Worm (Caenorhabditis elegans) whole organism, L4 larva: Measurements from ENCODE around the gene JC8.7.

Experiments
- T20F7.1 ChIP-seq: fragments of 200-800 bp; sonication (Bioruptor generic); optimal IDR thresholded peaks from 2 replicates; lab custom pipeline; 2018; ENCODE audit warnings: mild to moderate bottlenecking, missing genetic modification characterization, missing compliant biosample characterization
- Y105C5A.15 ChIP-seq: fragments of 200-800 bp; sonication (Bioruptor generic); IDR thresholded peaks from 2 replicates; pipeline ENCODE4 v1.3.6; 2022; ENCODE audit warnings: missing genetic modification characterization, missing compliant biosample characterization
- Y5F2A.4 ChIP-seq: fragments of 200-800 bp; sonication (Bioruptor generic); optimal IDR thresholded peaks from 2 replicates; lab custom pipeline; 2018; ENCODE audit warnings: mild to moderate bottlenecking, missing genetic modification characterization, missing compliant biosample characterization
- aha-1 ChIP-seq: fragments of 150-350 bp; peaks from one replicate; lab custom pipeline; 2014; ENCODE audit warnings: missing biosample characterization, missing genetic modification characterization
- arid-1 ChIP-seq: fragments of 200-800 bp; sonication (Bioruptor generic); conservative IDR thresholded peaks from 2 replicates; pipeline ENCODE4 v1.3.6; 2022; ENCODE audit warnings: missing genetic modification reagents, missing genetic modification characterization, missing compliant biosample characterization
- ceh-20 ChIP-seq: fragments of 200-800 bp; sonication (Bioruptor generic); IDR thresholded peaks from 2 replicates; pipeline ENCODE4 v1.3.6; 2022; ENCODE audit warnings: missing genetic modification reagents, missing genetic modification characterization, missing compliant biosample characterization
- ceh-28 ChIP-seq: fragments of 150-350 bp; optimal IDR thresholded peaks from 2 replicates; lab custom pipeline; 2014; ENCODE audit warnings: missing biosample characterization, missing genetic modification reagents, missing genetic modification characterization
- ceh-32 ChIP-seq: sonication (generic microtip); optimal IDR thresholded peaks from 2 replicates; lab custom pipeline; 2016; ENCODE audit warnings: mild to moderate bottlenecking, missing genetic modification characterization, missing compliant biosample characterization; ENCODE audit not compliant: poor library complexity
- ceh-82 ChIP-seq: sonication (generic microtip); optimal IDR thresholded peaks from 2 replicates; lab custom pipeline; 2017; ENCODE audit warnings: missing biosample characterization, missing genetic modification characterization
- dmd-6 ChIP-seq: fragments of 200-800 bp; sonication (Bioruptor generic); IDR thresholded peaks from 2 replicates; pipeline ENCODE4 v1.3.6; 2022; ENCODE audit warnings: missing genetic modification reagents, missing genetic modification characterization, missing compliant biosample characterization
- dpl-1 ChIP-seq: fragments of 150-350 bp; optimal IDR thresholded peaks from 2 replicates; lab custom pipeline; 2014; ENCODE audit warnings: missing biosample characterization, missing genetic modification reagents, missing genetic modification characterization
- gei-8 ChIP-seq: fragments of 200-800 bp; sonication (Bioruptor generic); optimal IDR thresholded peaks from 2 replicates; lab custom pipeline; 2018; ENCODE audit warnings: mild to moderate bottlenecking, missing genetic modification characterization, missing compliant biosample characterization
- hlh-30 ChIP-seq: sonication (generic microtip); optimal IDR thresholded peaks from 2 replicates; lab custom pipeline; 2017; ENCODE audit warnings: antibody characterized with exemption, mild to moderate bottlenecking, missing genetic modification characterization, missing compliant biosample characterization; ENCODE audit not compliant: insufficient read depth
- jun-1 ChIP-seq: fragments of 150-350 bp; optimal IDR thresholded peaks from 2 replicates; lab custom pipeline; 2014; ENCODE audit warnings: missing biosample characterization, missing genetic modification reagents, missing genetic modification characterization
- lin-1 ChIP-seq: fragments of 200-800 bp; sonication (Bioruptor generic); IDR thresholded peaks from 2 replicates; pipeline ENCODE4 v1.3.6; 2022; ENCODE audit warnings: missing genetic modification reagents, missing genetic modification characterization, missing compliant biosample characterization
- lin-15B ChIP-seq: fragments of 150-350 bp; sonication (generic microtip); optimal IDR thresholded peaks from 3 replicates; lab custom pipeline; 2014; ENCODE audit warnings: missing biosample characterization, missing genetic modification characterization
- lin-38 ChIP-seq: fragments of 200-800 bp; sonication (Bioruptor generic); IDR thresholded peaks from 2 replicates; pipeline ENCODE4 v1.3.6; 2022; ENCODE audit warnings: missing genetic modification reagents, missing genetic modification characterization, missing compliant biosample characterization
- lsy-2 ChIP-seq, 2 experiments: fragments of 150-350 bp in 1 of 2; sonication (generic microtip) in 1 of 2; optimal IDR thresholded peaks; 2 replicates each; lab custom pipeline; 2014 to 2017; ENCODE audit warnings: missing biosample characterization in 2 of 2, missing genetic modification characterization in 2 of 2
- mes-2 ChIP-seq: sonication (generic microtip); optimal IDR thresholded peaks from 2 replicates; lab custom pipeline; 2016; ENCODE audit warnings: missing genotype, mild to moderate bottlenecking, missing genetic modification characterization, missing compliant biosample characterization; ENCODE audit not compliant: poor library complexity, severe bottlenecking
- nhr-28 ChIP-seq: fragments of 150-350 bp; optimal IDR thresholded peaks from 2 replicates; lab custom pipeline; 2014; ENCODE audit warnings: missing biosample characterization, missing genetic modification characterization
- nhr-6 ChIP-seq: fragments of 150-350 bp; optimal IDR thresholded peaks from 2 replicates; lab custom pipeline; 2014; ENCODE audit warnings: missing biosample characterization, missing genetic modification characterization
- pha-4 ChIP-seq, 2 experiments: fragments of 150-350 bp in 1 of 2; fragments of 200-800 bp in 1 of 2; sonication (Bioruptor generic) in 1 of 2; IDR thresholded peaks in 1 of 2; optimal IDR thresholded peaks in 1 of 2; 2 replicates each; pipeline versions ENCODE4 v1.3.6 to Lab custom; 2014 to 2022; ENCODE audit warnings: missing genetic modification characterization in 2 of 2, missing genetic modification reagents in 2 of 2, missing biosample characterization in 1 of 2, missing compliant biosample characterization in 1 of 2
- pqm-1 ChIP-seq: sonication (generic microtip); optimal IDR thresholded peaks from 2 replicates; lab custom pipeline; 2017; ENCODE audit warnings: missing biosample characterization, missing genetic modification characterization
- rbr-2 ChIP-seq: sonication (generic microtip); optimal IDR thresholded peaks from 2 replicates; lab custom pipeline; 2016; ENCODE audit warnings: missing genotype, missing genetic modification characterization, missing compliant biosample characterization
- skn-1 ChIP-seq: fragments of 150-350 bp; optimal IDR thresholded peaks from 2 replicates; lab custom pipeline; 2014; ENCODE audit warnings: missing biosample characterization, missing genetic modification characterization
- spr-1 ChIP-seq: sonication (generic microtip); optimal IDR thresholded peaks from 2 replicates; lab custom pipeline; 2016; ENCODE audit warnings: mild to moderate bottlenecking, missing genetic modification characterization, missing compliant biosample characterization
- unc-39 ChIP-seq: sonication (generic microtip); optimal IDR thresholded peaks from 2 replicates; lab custom pipeline; 2017; ENCODE audit warnings: missing biosample characterization, missing genetic modification characterization
- unc-62 ChIP-seq, 3 experiments: fragments of 150-350 bp in 1 of 3; sonication (generic microtip); optimal IDR thresholded peaks in 2 of 3; peaks in 1 of 3; 1 replicate in 1 of 3; 2 replicates in 2 of 3; lab custom pipeline; 2014 to 2017; ENCODE audit warnings: missing biosample characterization in 3 of 3, missing genetic modification characterization in 3 of 3, missing genetic modification reagents in 3 of 3, missing genotype in 1 of 3
- zfp-2 ChIP-seq: sonication (generic microtip); optimal IDR thresholded peaks from 2 replicates; lab custom pipeline; 2016; ENCODE audit warnings: mild to moderate bottlenecking, missing genetic modification characterization, missing compliant biosample characterization
- zfp-3 ChIP-seq: fragments of 200-800 bp; sonication (Bioruptor generic); conservative IDR thresholded peaks from 2 replicates; pipeline ENCODE4 v1.3.6; 2022; ENCODE audit warnings: missing genetic modification reagents, missing genetic modification characterization, missing compliant biosample characterization
- ztf-11 ChIP-seq: fragments of 150-350 bp; optimal IDR thresholded peaks from 2 replicates; lab custom pipeline; 2014; ENCODE audit warnings: missing biosample characterization, missing genetic modification characterization
- ztf-7 ChIP-seq: fragments of 150-350 bp; optimal IDR thresholded peaks from 2 replicates; lab custom pipeline; 2014; ENCODE audit warnings: missing biosample characterization, missing genetic modification characterization

Gene JC8.7

DNA sequence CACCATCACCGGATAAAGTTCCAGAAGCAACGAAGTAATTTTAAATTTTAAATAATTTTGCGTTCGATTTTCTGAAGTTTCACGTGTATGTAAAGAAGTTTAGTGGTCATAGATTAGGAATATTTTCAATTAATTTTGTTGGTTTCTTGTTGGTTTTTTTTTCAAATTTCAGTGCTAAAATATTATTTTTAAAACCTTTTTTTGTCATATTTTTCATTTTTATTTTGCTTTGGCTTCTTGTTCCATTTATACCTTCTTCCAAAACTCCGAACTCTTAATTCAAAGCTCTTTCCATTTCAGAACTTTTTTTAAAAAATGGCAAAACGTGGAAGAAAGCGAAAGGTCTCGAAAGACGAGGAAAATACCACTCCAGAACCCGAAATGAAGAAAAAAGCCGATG, at the start of gene JC8.7:
Gene JC8.7, plus strand, starts transcription at position 301 of the 400 bp plus-strand sequence.
- TF ChIP-seq ceh-32 (tag; lab: Kevin White, UChicago), result no peak
- TF ChIP-seq ceh-20 (GFP tag; lab: Robert Waterston, UW), result no peak
- peak; percentile 45 for TF ChIP-seq aha-1
- TF ChIP-seq, all 104 proteins: peak for 1

DNA sequence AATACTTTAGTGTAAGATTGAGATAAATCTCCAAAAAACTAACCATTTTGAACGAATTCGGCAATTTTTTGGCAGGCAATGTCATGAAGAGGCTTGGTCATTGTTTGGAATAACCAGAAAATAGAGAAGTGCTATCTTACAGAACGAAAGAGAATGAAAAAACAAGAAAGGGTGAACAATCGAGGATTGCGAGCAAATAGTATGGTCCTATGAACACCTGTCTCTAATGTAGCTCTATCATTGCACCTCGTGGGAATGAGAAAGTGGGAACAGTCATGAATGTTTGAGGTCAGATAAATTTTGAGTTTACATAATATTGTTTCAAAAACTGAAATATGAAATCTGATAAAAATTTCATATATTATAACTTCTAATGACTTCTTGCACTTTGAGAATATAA, 49.8 kb upstream of the JC8.7 start, which contains the start of gene C48D1.1:
Gene C48D1.1, minus strand, starts transcription at position 101 of the 400 bp plus-strand sequence.
- TF ChIP-seq arid-1 (GFP tag; lab: Robert Waterston, UW) (no peak), aha-1 (peak; percentile 49)
- TF ChIP-seq, all 104 proteins: peak for 1

DNA sequence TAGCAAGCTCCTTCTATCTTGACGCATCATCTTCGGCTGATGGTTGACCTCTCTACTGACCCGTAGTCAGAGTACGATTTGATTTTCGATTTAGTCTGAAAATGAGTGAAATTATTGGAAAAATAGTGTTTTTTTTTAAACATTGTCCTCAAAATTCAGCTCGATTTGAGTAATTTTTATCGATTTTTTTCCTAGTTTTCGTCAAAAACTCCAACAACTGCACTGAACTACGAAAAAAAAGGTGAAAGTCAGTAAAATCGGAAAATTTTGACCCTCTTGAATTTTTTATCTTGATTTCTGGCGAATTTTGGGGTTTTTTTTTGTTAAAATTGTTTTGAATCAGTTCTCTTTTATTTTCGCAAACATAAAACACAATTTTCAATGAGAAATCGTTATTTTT, 43.0 kb upstream of the JC8.7 start, which contains the start of gene ced-3:
Gene ced-3, minus strand, starts transcription at position 101 of the 400 bp plus-strand sequence.
- TF ChIP-seq spr-1 (tag; lab: Kevin White, UChicago), result no peak
- no peak for TF ChIP-seq hlh-30
- no peak for TF ChIP-seq Y105C5A.15
- TF ChIP-seq lin-15B (tag; lab: Kevin White, UChicago), result no peak
- TF ChIP-seq lin-1 (GFP tag; lab: Robert Waterston, UW), result no peak
- no peak for TF ChIP-seq unc-62 (GFP tag; optimal IDR thresholded peaks at IDR 0.05 in 1 of 2; lab: Kevin White, UChicago)
- TF ChIP-seq unc-62 (tag; optimal IDR thresholded peaks at IDR 0.05; lab: Kevin White, UChicago), result no peak
- no peak for TF ChIP-seq Y5F2A.4 (GFP tag; lab: Kevin White, UChicago)
- no peak for TF ChIP-seq zfp-3 (GFP tag; lab: Robert Waterston, UW)
- no peak for TF ChIP-seq pqm-1
- no peak for TF ChIP-seq rbr-2
- no peak for TF ChIP-seq dmd-6
- TF ChIP-seq gei-8 (GFP tag; lab: Kevin White, UChicago), result no peak
- TF ChIP-seq unc-39 (tag; lab: Kevin White, UChicago), result no peak
- TF ChIP-seq pha-4 (GFP tag; IDR thresholded peaks at IDR 0.05; lab: Robert Waterston, UW), result no peak
- no peak for TF ChIP-seq pha-4 (tag; optimal IDR thresholded peaks at IDR 0.05; lab: Kevin White, UChicago)
- no peak for TF ChIP-seq ceh-82
- TF ChIP-seq jun-1 (tag; lab: Kevin White, UChicago), result no peak
- TF ChIP-seq T20F7.1 (GFP tag; lab: Kevin White, UChicago), result no peak
- TF ChIP-seq skn-1 (tag; lab: Kevin White, UChicago), result no peak

DNA sequence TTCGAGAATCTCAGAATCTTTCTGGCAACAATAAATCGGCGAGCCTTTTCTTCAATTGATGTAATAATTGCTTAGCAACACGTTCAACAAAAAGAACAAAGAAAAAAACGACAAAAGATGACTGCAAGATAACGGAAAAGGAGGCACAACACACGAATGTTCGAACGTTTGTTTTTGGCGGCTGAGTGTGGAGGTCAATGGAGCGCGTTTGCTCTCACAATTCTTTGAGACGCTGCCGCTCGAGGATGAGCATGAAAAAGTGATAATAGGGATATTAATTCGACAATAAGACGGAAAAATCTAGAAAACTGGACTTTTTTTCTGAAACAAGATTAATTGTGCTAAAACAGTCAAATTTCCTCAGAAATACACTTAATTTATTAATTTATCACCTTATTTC, 41.2 kb upstream of the JC8.7 start:
- TF ChIP-seq ztf-7 (tag; lab: Kevin White, UChicago) (no peak), nhr-6 (tag; lab: Kevin White, UChicago) (peak; percentile 28), mes-2 (tag; lab: Kevin White, UChicago) (peak; percentile 57), ceh-28 (no peak), nhr-28 (tag; lab: Kevin White, UChicago) (peak; percentile 7), hlh-30 (peak; percentile 21), lin-38 (GFP tag; lab: Robert Waterston, UW) (peak; percentile 78), zfp-2 (tag; lab: Kevin White, UChicago) (no peak), dpl-1 (GFP tag; lab: Kevin White, UChicago) (peak; percentile 58), lsy-2 (tag; optimal IDR thresholded peaks at IDR 0.05; lab: Kevin White, UChicago) (peak in 1 of 2 experiments; percentile 20)

DNA sequence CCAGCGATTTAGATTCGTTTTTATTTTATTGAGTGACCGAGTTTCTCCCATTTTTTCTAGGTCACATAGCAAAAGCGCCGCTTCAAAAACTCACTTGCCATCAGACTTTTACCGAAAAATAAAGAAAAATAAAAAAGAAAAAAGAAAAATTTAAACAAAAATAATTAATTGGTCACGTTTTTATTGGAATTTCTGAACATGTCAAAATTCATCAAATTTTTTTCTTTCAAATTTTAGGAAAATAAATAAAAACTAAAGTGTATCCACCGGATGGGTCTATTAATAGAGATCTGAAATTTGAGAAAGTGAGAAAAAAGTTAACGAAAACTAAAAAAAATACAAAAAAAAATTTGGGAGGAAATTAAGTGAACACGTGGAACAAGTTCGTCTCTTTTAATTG, 37.5 kb upstream of the JC8.7 start, which contains the start of gene C48D1.9:
Gene C48D1.9, minus strand, starts transcription at position 101 of the 400 bp plus-strand sequence.
- no peak for TF ChIP-seq ztf-11 (tag; lab: Kevin White, UChicago)
- TF ChIP-seq, all 104 proteins: peak for 0
